Worm (Caenorhabditis elegans): ENCODE results near the gene C29F7.2.

DNA sequence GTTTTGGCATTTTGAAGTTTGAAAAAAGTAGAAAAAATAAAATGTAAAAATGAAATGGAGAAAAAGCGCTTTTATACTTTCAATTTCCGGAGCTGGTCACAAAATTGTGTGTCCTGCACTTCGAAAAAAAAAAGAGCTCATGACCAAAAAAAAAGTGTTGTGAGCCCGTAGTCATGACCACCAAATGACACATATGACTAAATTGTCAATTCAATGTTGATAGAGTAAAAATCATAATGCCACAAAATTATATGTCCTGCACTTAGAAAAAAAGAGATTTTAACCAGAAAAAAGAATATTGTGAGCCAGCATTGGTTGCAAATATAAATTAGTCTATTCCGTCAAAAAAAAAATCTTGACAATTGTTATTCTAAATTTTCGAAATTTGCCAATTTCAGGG is 16.7 kb upstream of the C29F7.2 start, which contains the start of gene F02C12.2:
- TF ChIP-seq snpc-4 (tag; optimal IDR thresholded peaks at IDR 0.05), result no peak
- no peak for TF ChIP-seq mab-5 (tag; optimal IDR thresholded peaks at IDR 0.05)
- no peak for TF ChIP-seq lsy-2 (tag; optimal IDR thresholded peaks at IDR 0.05)
- TF ChIP-seq elt-3 (tag; optimal IDR thresholded peaks at IDR 0.05), result no peak
- TF ChIP-seq nhr-237 (tag; optimal IDR thresholded peaks at IDR 0.05), result no peak
